Worm (Caenorhabditis elegans) whole organism, L4 larva: ENCODE measurements around the gene T27E7.4.

ENCODE experiments used
- aly-2 ChIP-seq: sonication (generic microtip); optimal IDR thresholded peaks from 2 replicates; lab custom pipeline; 2018; ENCODE audit warnings: missing biosample characterization, missing genetic modification characterization
- egl-27 ChIP-seq: sonication (generic microtip); optimal IDR thresholded peaks from 3 replicates; lab custom pipeline; 2017; ENCODE audit warnings: missing biosample characterization, missing genetic modification reagents, missing genetic modification characterization
- lin-15B ChIP-seq: fragments of 150-350 bp; sonication (generic microtip); optimal IDR thresholded peaks from 3 replicates; lab custom pipeline; 2014; ENCODE audit warnings: missing biosample characterization, missing genetic modification characterization
- nhr-237 ChIP-seq: sonication (generic microtip); optimal IDR thresholded peaks from 2 replicates; lab custom pipeline; 2017; ENCODE audit warnings: missing biosample characterization, missing genetic modification characterization
- nhr-41 ChIP-seq: fragments of 200-800 bp; sonication (Bioruptor generic); IDR thresholded peaks from 2 replicates; pipeline ENCODE4 v1.3.6; 2022; ENCODE audit warnings: missing genetic modification reagents, missing genetic modification characterization, missing compliant biosample characterization
- skn-1 ChIP-seq: fragments of 150-350 bp; optimal IDR thresholded peaks from 2 replicates; lab custom pipeline; 2014; ENCODE audit warnings: missing biosample characterization, missing genetic modification characterization
- unc-62 ChIP-seq, 3 experiments: fragments of 150-350 bp in 1 of 3; sonication (generic microtip); optimal IDR thresholded peaks in 2 of 3; peaks in 1 of 3; 1 replicate in 1 of 3; 2 replicates in 2 of 3; lab custom pipeline; 2014 to 2017; ENCODE audit warnings: missing biosample characterization in 3 of 3, missing genetic modification characterization in 3 of 3, missing genetic modification reagents in 3 of 3, missing genotype in 1 of 3

- TF ChIP-seq lin-15B (tag; lab: Kevin White, UChicago), result no peak
- no peak for TF ChIP-seq skn-1 (tag; lab: Kevin White, UChicago)
- TF ChIP-seq unc-62 (GFP tag; optimal IDR thresholded peaks at IDR 0.05 in 1 of 2; lab: Kevin White, UChicago), result no peak
- TF ChIP-seq unc-62 (tag; optimal IDR thresholded peaks at IDR 0.05; lab: Kevin White, UChicago), result no peak
- TF ChIP-seq aly-2 (tag; lab: Kevin White, UChicago), result no peak
- no peak for TF ChIP-seq nhr-237 (tag; lab: Kevin White, UChicago)
- no peak for TF ChIP-seq egl-27 (tag; lab: Kevin White, UChicago)
- TF ChIP-seq nhr-41 (GFP tag; lab: Robert Waterston, UW), result no peak
These were observed 41.6 kb upstream of the T27E7.4 start for ce11 chrIV:14576471-14576870.
